Worm (Caenorhabditis elegans) whole organism, midembryonic: Measurements from ENCODE around the gene orc-4.

ENCODE experiments used
- T22C8.4 ChIP-seq: fragments of 200-800 bp; sonication (Bioruptor generic); IDR thresholded peaks from 2 replicates; pipeline ENCODE4 v1.3.6; 2022; ENCODE audit warnings: missing genetic modification characterization, missing compliant biosample characterization
- flt-1 ChIP-seq: fragments of 200-800 bp; sonication (Bioruptor generic); IDR thresholded peaks from 2 replicates; pipeline ENCODE4 v1.3.6; 2022; ENCODE audit warnings: missing genetic modification characterization, missing compliant biosample characterization
- klf-2 ChIP-seq: fragments of 200-800 bp; sonication (Bioruptor generic); conservative IDR thresholded peaks from 2 replicates; pipeline ENCODE4 v1.3.6; 2022; ENCODE audit warnings: missing genetic modification reagents, missing genetic modification characterization, missing compliant biosample characterization
- med-1 ChIP-seq: sonication (generic microtip); optimal IDR thresholded peaks from 2 replicates; lab custom pipeline; 2017; ENCODE audit warnings: missing genetic modification characterization, mild to moderate bottlenecking, missing compliant biosample characterization, antibody characterized with exemption, missing genetic modification reagents; ENCODE audit not compliant: insufficient read depth
- ztf-23 ChIP-seq: fragments of 200-800 bp; sonication (Bioruptor generic); IDR thresholded peaks from 2 replicates; pipeline ENCODE4 v1.3.6; 2022; ENCODE audit warnings: missing genetic modification reagents, missing genetic modification characterization, missing compliant biosample characterization

- TF ChIP-seq T22C8.4 (GFP tag; lab: Robert Waterston, UW) (no peak), klf-2 (GFP tag; lab: Robert Waterston, UW) (no peak), ztf-23 (GFP tag; lab: Robert Waterston, UW) (no peak), flt-1 (GFP tag; lab: Robert Waterston, UW) (no peak), med-1 (GFP tag; lab: Kevin White, UChicago) (no peak)
Observed at ce11 chrIII:10632590-10633402, 13.2 kb upstream of the orc-4 start, which contains the start of gene Y39A1A.10.
